Worm (Caenorhabditis elegans) whole organism, L2 larva: ENCODE results near the gene C18D4.12.

ENCODE experiments used
- C34F6.9 ChIP-seq: fragments of 150-350 bp; optimal IDR thresholded peaks from 2 replicates; lab custom pipeline; 2014; ENCODE audit warnings: missing biosample characterization, missing genetic modification characterization
- F13H6.1 ChIP-seq: sonication (generic microtip); optimal IDR thresholded peaks from 2 replicates; lab custom pipeline; 2016; ENCODE audit warnings: missing genetic modification characterization, missing compliant biosample characterization
- Y55F3AM.14 ChIP-seq: fragments of 200-800 bp; sonication (Bioruptor generic); optimal IDR thresholded peaks from 2 replicates; lab custom pipeline; 2018; ENCODE audit warnings: mild to moderate bottlenecking, missing genetic modification characterization, missing compliant biosample characterization
- ZK546.5 ChIP-seq: sonication (generic microtip); optimal IDR thresholded peaks from 2 replicates; lab custom pipeline; 2017; ENCODE audit warnings: missing biosample characterization, missing genetic modification characterization
- alr-1 ChIP-seq: fragments of 150-350 bp; optimal IDR thresholded peaks from 2 replicates; lab custom pipeline; 2014; ENCODE audit warnings: missing biosample characterization, missing genetic modification characterization
- ama-1 ChIP-seq: fragments of 150-350 bp; optimal IDR thresholded peaks from 2 replicates; lab custom pipeline; 2018; ENCODE audit warnings: inconsistent platforms
- ceh-82 ChIP-seq: fragments of 150-350 bp; optimal IDR thresholded peaks from 2 replicates; lab custom pipeline; 2014; ENCODE audit warnings: missing biosample characterization, missing genetic modification characterization
- elt-1 ChIP-seq: fragments of 150-350 bp; optimal IDR thresholded peaks from 2 replicates; lab custom pipeline; 2014; ENCODE audit warnings: missing biosample characterization, missing genetic modification characterization
- elt-3 ChIP-seq: sonication (generic microtip); optimal IDR thresholded peaks from 2 replicates; lab custom pipeline; 2017; ENCODE audit warnings: missing biosample characterization, missing genetic modification characterization
- fos-1 ChIP-seq: fragments of 150-350 bp; optimal IDR thresholded peaks from 2 replicates; lab custom pipeline; 2014; ENCODE audit warnings: missing biosample characterization, missing genetic modification characterization
- gmeb-1 ChIP-seq: fragments of 150-350 bp; optimal IDR thresholded peaks from 2 replicates; lab custom pipeline; 2014; ENCODE audit warnings: missing biosample characterization, missing genetic modification characterization
- lin-11 ChIP-seq: fragments of 150-350 bp; sonication (generic microtip); optimal IDR thresholded peaks from 2 replicates; lab custom pipeline; 2014; ENCODE audit warnings: missing biosample characterization, missing genetic modification characterization, inconsistent platforms, mixed read lengths
- lin-13 ChIP-seq: fragments of 150-350 bp; optimal IDR thresholded peaks from 2 replicates; lab custom pipeline; 2014; ENCODE audit warnings: missing biosample characterization, missing genetic modification reagents, missing genetic modification characterization
- lin-39 ChIP-seq: fragments of 150-350 bp; optimal IDR thresholded peaks from 2 replicates; lab custom pipeline; 2014; ENCODE audit warnings: missing biosample characterization, missing genetic modification reagents, missing genetic modification characterization
- mab-5 ChIP-seq: fragments of 150-350 bp; optimal IDR thresholded peaks from 2 replicates; lab custom pipeline; 2014; ENCODE audit warnings: missing biosample characterization, missing genetic modification characterization
- mdl-1 ChIP-seq, 2 experiments: fragments of 150-350 bp in 1 of 2; sonication (generic microtip) in 1 of 2; optimal IDR thresholded peaks; 2 replicates each; lab custom pipeline; 2017; ENCODE audit warnings: missing biosample characterization in 2 of 2, missing genetic modification characterization in 2 of 2
- nhr-10 ChIP-seq: sonication (generic microtip); optimal IDR thresholded peaks from 2 replicates; lab custom pipeline; 2017; ENCODE audit warnings: missing biosample characterization, missing genetic modification characterization
- nhr-11 ChIP-seq: fragments of 150-350 bp; optimal IDR thresholded peaks from 2 replicates; lab custom pipeline; 2014; ENCODE audit warnings: missing biosample characterization, missing genetic modification characterization
- nhr-12 ChIP-seq: fragments of 150-350 bp; optimal IDR thresholded peaks from 2 replicates; lab custom pipeline; 2014; ENCODE audit warnings: missing biosample characterization, missing genetic modification characterization
- nhr-129 ChIP-seq: fragments of 150-350 bp; optimal IDR thresholded peaks from 2 replicates; lab custom pipeline; 2014; ENCODE audit warnings: missing biosample characterization, missing genetic modification characterization
- nhr-23 ChIP-seq: fragments of 150-350 bp; optimal IDR thresholded peaks from 2 replicates; lab custom pipeline; 2014; ENCODE audit warnings: missing biosample characterization, missing genetic modification reagents, missing genetic modification characterization
- nhr-237 ChIP-seq: fragments of 150-350 bp; optimal IDR thresholded peaks from 2 replicates; lab custom pipeline; 2014; ENCODE audit warnings: missing biosample characterization, missing genetic modification characterization
- nhr-25 ChIP-seq: fragments of 150-350 bp; sonication (generic microtip); optimal IDR thresholded peaks from 3 replicates; lab custom pipeline; 2014; ENCODE audit warnings: missing biosample characterization, missing genetic modification characterization
- nhr-6 ChIP-seq: fragments of 150-350 bp; optimal IDR thresholded peaks from 2 replicates; lab custom pipeline; 2014; ENCODE audit warnings: missing biosample characterization, missing genetic modification characterization
- nhr-77 ChIP-seq: fragments of 150-350 bp; optimal IDR thresholded peaks from 2 replicates; lab custom pipeline; 2014; ENCODE audit warnings: missing biosample characterization, missing genetic modification characterization
- peb-1 ChIP-seq: fragments of 150-350 bp; optimal IDR thresholded peaks from 2 replicates; lab custom pipeline; 2014; ENCODE audit warnings: missing biosample characterization, missing genetic modification characterization
- sem-4 ChIP-seq: fragments of 150-350 bp; optimal IDR thresholded peaks from 2 replicates; lab custom pipeline; 2014; ENCODE audit warnings: missing biosample characterization, missing genetic modification reagents, missing genetic modification characterization
- sma-3 ChIP-seq: sonication (generic microtip); optimal IDR thresholded peaks from 2 replicates; lab custom pipeline; 2016; ENCODE audit warnings: missing genetic modification reagents, missing genetic modification characterization, missing compliant biosample characterization
- sma-9 ChIP-seq, 2 experiments: fragments of 150-350 bp in 1 of 2; sonication (generic microtip) in 1 of 2; optimal IDR thresholded peaks; 2 replicates each; lab custom pipeline; 2014 to 2016; ENCODE audit warnings: missing genetic modification characterization in 2 of 2, mild to moderate bottlenecking in 1 of 2, missing biosample characterization in 1 of 2, missing compliant biosample characterization in 1 of 2, missing genetic modification reagents in 1 of 2, moderate library complexity in 1 of 2
- snpc-4 ChIP-seq: fragments of 150-350 bp; optimal IDR thresholded peaks from 2 replicates; lab custom pipeline; 2014; ENCODE audit warnings: missing biosample characterization, missing genetic modification characterization
- unc-39 ChIP-seq: fragments of 150-350 bp; optimal IDR thresholded peaks from 2 replicates; lab custom pipeline; 2014; ENCODE audit warnings: missing biosample characterization, missing genetic modification characterization
- unc-55 ChIP-seq: fragments of 150-350 bp; sonication (generic microtip); optimal IDR thresholded peaks from 3 replicates; lab custom pipeline; 2014; ENCODE audit warnings: missing biosample characterization, missing genetic modification reagents, missing genetic modification characterization
- zag-1 ChIP-seq: fragments of 150-350 bp; optimal IDR thresholded peaks from 2 replicates; lab custom pipeline; 2014; ENCODE audit warnings: missing biosample characterization, missing genetic modification characterization
- ztf-11 ChIP-seq: sonication (generic microtip); optimal IDR thresholded peaks from 2 replicates; lab custom pipeline; 2017; ENCODE audit warnings: missing biosample characterization, missing genetic modification characterization
- ztf-4 ChIP-seq: fragments of 150-350 bp; optimal IDR thresholded peaks from 2 replicates; lab custom pipeline; 2014; ENCODE audit warnings: missing biosample characterization, missing genetic modification characterization

Gene C18D4.12

DNA sequence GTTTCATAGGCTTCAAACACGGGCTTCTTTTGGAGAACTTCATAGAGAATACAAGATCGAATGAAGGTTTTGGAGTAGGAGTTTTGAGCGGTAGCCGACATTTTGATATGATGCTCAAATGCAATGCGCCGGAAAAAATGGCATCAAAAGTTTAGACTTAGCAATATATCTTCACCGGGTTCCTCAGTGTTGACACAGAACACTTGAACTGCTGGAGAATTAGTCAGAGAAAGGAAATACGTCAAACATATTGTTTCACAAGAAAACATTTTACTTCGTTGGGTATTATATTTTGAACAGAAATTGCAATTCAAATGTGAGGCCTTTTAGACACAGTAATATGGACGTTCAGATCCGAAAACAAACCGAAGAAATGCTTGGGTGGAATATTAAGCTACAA is 28.0 kb upstream of the C18D4.12 start, which contains the start of gene fbxa-174:
fbxa-174 (minus strand) TSS at position 101 of the 400 bp plus-strand sequence.
- TF ChIP-seq nhr-23 (no peak), lin-13 (GFP tag; lab: Kevin White, UChicago) (no peak), lin-39 (no peak), peb-1 (no peak), zag-1 (tag; lab: Kevin White, UChicago) (no peak), ceh-82 (tag; lab: Kevin White, UChicago) (no peak), nhr-77 (no peak), mdl-1 (tag; optimal IDR thresholded peaks at IDR 0.05; lab: Kevin White, UChicago) (no peak), alr-1 (tag; lab: Kevin White, UChicago) (no peak), fos-1 (tag; lab: Kevin White, UChicago) (no peak), nhr-10 (tag; lab: Kevin White, UChicago) (no peak), lin-11 (tag; lab: Kevin White, UChicago) (no peak), snpc-4 (tag; lab: Kevin White, UChicago) (no peak), ztf-11 (no peak), ama-1 (lab: Kevin White, UChicago) (no peak)
- TF ChIP-seq, all 48 proteins: peak for 0

DNA sequence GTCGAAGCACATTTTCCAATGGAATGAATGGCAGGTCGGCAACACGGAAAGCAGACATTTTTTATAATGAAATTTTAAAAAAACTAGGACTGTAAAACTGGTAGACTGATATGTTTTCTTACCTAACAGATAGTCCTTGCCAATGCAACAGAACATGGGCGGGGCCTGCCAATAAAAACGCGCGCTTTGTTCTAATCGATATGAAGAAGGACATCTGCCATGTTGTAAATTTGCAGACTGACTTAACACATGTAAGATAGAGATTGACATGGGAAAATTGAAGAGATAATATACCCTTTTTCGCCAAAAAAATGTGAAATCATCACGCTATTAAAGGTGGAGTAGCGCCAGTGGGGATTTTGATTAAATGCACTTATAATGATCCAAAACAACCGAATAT is 22.4 kb upstream of the C18D4.12 start, which contains the start of gene C38D9.8:
C38D9.8 (minus strand) TSS at position 101 of the 400 bp plus-strand sequence.
- no peak for TF ChIP-seq lin-11 (tag; lab: Kevin White, UChicago)
- no peak for TF ChIP-seq nhr-11
- no peak for TF ChIP-seq fos-1 (tag; lab: Kevin White, UChicago)
- TF ChIP-seq nhr-12 (tag; lab: Kevin White, UChicago): no peak
- no peak for TF ChIP-seq nhr-23
- TF ChIP-seq C34F6.9 (tag; lab: Kevin White, UChicago): no peak
- TF ChIP-seq gmeb-1 (tag; lab: Kevin White, UChicago): no peak
- no peak for TF ChIP-seq unc-39
- TF ChIP-seq lin-39: no peak
- TF ChIP-seq ztf-11: no peak
- TF ChIP-seq unc-55 (GFP tag; lab: Kevin White, UChicago): no peak
- no peak for TF ChIP-seq ztf-4 (tag; lab: Kevin White, UChicago)
- no peak for TF ChIP-seq elt-1
- no peak for TF ChIP-seq sma-9 (GFP tag; optimal IDR thresholded peaks at IDR 0.05; lab: Kevin White, UChicago)
- TF ChIP-seq sma-9 (tag; optimal IDR thresholded peaks at IDR 0.05; lab: Kevin White, UChicago): no peak
- no peak for TF ChIP-seq nhr-129 (tag; lab: Kevin White, UChicago)
- TF ChIP-seq elt-3 (tag; lab: Kevin White, UChicago): no peak
- TF ChIP-seq, all 48 proteins: peak for 0

DNA sequence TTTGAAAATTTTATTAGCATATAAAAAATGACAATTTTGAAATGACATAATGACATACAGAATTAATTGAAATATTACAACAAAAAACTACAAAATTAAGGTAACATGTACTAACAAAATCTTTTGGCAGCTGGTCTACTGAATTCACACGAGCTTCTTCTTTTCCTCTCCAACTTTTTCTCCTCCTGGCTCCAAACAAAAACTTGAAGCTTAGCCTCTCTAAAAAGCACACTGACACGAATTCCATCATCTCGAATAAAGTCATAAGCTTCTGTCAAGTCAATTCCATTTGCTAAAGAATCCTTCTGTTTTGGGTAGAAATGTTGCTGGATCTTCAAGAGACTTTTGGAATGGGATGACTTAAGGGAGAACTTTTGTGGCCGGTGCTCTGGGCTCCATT is 21.0 kb upstream of the C18D4.12 start:
- TF ChIP-seq ZK546.5 (tag; lab: Kevin White, UChicago) (no peak), nhr-6 (tag; lab: Kevin White, UChicago) (no peak), unc-39 (no peak), C34F6.9 (tag; lab: Kevin White, UChicago) (no peak), zag-1 (tag; lab: Kevin White, UChicago) (no peak), F13H6.1 (tag; lab: Kevin White, UChicago) (no peak), fos-1 (tag; lab: Kevin White, UChicago) (no peak), Y55F3AM.14 (GFP tag; lab: Kevin White, UChicago) (no peak), sma-9 (GFP tag; optimal IDR thresholded peaks at IDR 0.05; lab: Kevin White, UChicago) (no peak), sma-9 (tag; optimal IDR thresholded peaks at IDR 0.05; lab: Kevin White, UChicago) (no peak), nhr-237 (tag; lab: Kevin White, UChicago) (no peak), nhr-25 (tag; lab: Kevin White, UChicago) (no peak), mab-5 (tag; lab: Kevin White, UChicago) (no peak)

DNA sequence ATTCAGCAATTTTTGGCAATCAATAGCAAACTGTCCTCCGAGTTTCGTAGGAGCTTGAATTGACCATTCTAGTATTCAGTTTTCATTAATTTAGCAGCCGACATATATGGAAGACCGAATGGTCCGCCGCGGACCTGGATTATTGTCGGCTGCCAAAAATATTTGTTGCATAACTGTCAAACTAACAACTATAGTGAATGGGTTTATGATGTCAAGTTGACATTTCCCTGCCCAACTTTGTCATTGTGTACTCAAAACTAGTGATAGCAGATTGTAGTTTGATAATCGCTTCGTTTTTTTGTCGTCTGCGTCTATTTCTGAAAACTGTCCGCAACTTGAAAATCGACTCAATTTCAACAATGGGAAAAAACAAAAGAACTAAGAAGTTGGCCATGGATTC is 19.0 kb upstream of the C18D4.12 start, which contains the start of gene fbxa-176:
fbxa-176 (plus strand) TSS at position 314 of the 400 bp plus-strand sequence.
- TF ChIP-seq nhr-12 (tag; lab: Kevin White, UChicago): no peak
- no peak for TF ChIP-seq nhr-237 (tag; lab: Kevin White, UChicago)
- TF ChIP-seq fos-1 (tag; lab: Kevin White, UChicago): peak; percentile 41

DNA sequence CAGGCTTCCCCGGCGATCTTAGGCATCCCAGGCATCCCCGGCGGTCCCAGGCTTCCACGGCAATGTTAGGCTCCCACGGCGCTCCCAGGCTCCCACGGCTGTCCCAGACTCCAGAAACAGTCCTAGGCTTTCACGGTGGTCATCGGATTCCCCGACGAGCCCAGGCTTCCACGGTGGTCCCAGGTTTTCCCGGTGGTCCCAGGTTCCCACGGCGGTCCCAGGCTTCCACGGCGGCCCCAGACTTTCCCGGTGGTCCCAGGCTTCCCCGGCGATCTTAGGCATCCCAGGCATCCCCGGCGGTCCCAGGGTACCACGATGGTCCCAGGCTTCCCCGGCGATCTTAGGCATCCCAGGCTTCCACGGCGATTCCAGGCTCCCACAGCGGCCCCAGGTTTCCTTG is 18.2 kb upstream of the C18D4.12 start:
- TF ChIP-seq elt-3 (tag; lab: Kevin White, UChicago) (no peak), sem-4 (tag; lab: Kevin White, UChicago) (no peak), zag-1 (tag; lab: Kevin White, UChicago) (no peak), mdl-1 (tag; optimal IDR thresholded peaks at IDR 0.05; lab: Kevin White, UChicago) (no peak), sma-3 (GFP tag; lab: Kevin White, UChicago) (no peak), nhr-6 (tag; lab: Kevin White, UChicago) (no peak), C34F6.9 (tag; lab: Kevin White, UChicago) (no peak), snpc-4 (tag; lab: Kevin White, UChicago) (no peak)
- TF ChIP-seq, all 48 proteins: peak for 0
